Fruit fly (Drosophila melanogaster) whole organism, prepupa: ENCODE measurements around the gene CG14402.

Experiments
- CG6854 ChIP-seq: fragments of 200-800 bp; sonication (Bioruptor generic); optimal IDR thresholded peaks from 2 replicates; lab custom pipeline; 2017; ENCODE audit warnings: missing biosample characterization, mild to moderate bottlenecking, missing genetic modification characterization
- Ets96B ChIP-seq: fragments of 200-800 bp; optimal IDR thresholded peaks from 2 replicates; lab custom pipeline; 2019; ENCODE audit warnings: missing biosample characterization, mild to moderate bottlenecking, missing genetic modification characterization, moderate library complexity
- Sox15 ChIP-seq: fragments of 200-800 bp; sonication (Bioruptor generic); optimal IDR thresholded peaks from 3 replicates; lab custom pipeline; 2016; ENCODE audit warnings: missing biosample characterization, missing genetic modification characterization
- achi ChIP-seq: fragments of 200-800 bp; sonication (Bioruptor generic); optimal IDR thresholded peaks from 3 replicates; lab custom pipeline; 2016; ENCODE audit warnings: missing biosample characterization, missing genetic modification characterization

DNA sequence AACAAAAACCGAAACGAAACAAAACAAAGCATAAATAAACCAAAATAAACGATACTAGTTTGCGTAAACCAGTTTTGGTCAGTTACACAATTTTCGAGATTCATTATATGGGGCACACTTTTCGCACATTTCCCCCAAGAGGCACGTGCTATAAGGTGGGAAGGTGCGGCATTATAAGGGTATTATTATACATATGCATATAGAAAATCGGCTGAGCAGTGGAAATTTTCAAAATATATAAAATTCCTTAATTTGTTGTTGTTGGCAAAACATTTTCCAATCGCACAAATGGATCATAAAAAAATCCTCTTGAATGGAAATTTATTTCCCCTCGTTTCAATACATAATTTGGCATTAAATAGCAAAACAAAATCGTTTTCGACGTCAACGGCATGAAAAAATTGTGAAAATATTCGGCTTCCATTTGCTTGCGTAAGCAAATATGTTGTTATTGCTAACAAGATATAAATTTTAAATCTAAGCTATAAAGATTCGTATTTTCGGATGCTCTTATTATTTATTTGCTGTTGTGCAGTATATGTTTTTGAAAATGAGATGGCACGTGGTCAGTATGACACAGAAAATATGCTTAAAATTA is 49.5 kb downstream of the CG14402 start:
- TF ChIP-seq achi (no peak), Ets96B (tag; lab: Kevin White, UChicago) (no peak), CG6854 (GFP tag; lab: Kevin White, UChicago) (no peak), Sox15 (no peak)
